Worm (Caenorhabditis elegans): ENCODE measurements around the gene fbxb-77.
A peak's percentile ranks its signal among the peaks of the same experiment; 100 is the strongest.

ce11 chrIV:4747553-4747952, 8.4 kb downstream of the fbxb-77 start, which contains the start of gene tctn-1:
- TF ChIP-seq ceh-13 (GFP tag; optimal IDR thresholded peaks at IDR 0.05) (no peak), pes-1 (GFP tag; IDR thresholded peaks at IDR 0.05) (no peak), ama-1 (optimal IDR thresholded peaks at IDR 0.05) (peak; percentile 14), sea-1 (GFP tag; conservative IDR thresholded peaks at IDR 0.05) (no peak), tbx-37 (GFP tag; conservative IDR thresholded peaks at IDR 0.05) (no peak), hmbx-1 (tag; optimal IDR thresholded peaks at IDR 0.05) (no peak), hnd-1 (tag; optimal IDR thresholded peaks at IDR 0.05) (no peak), hmg-4 (GFP tag; optimal IDR thresholded peaks at IDR 0.05) (no peak), F13C5.2 (tag; optimal IDR thresholded peaks at IDR 0.05) (no peak), ets-7 (tag; optimal IDR thresholded peaks at IDR 0.05) (no peak), tbx-11 (GFP tag; IDR thresholded peaks at IDR 0.05) (no peak), tra-4 (tag; optimal IDR thresholded peaks at IDR 0.05) (no peak), ceh-36 (tag; optimal IDR thresholded peaks at IDR 0.05) (no peak)

Measured in whole organism, early embryonic.